Worm (Caenorhabditis elegans): ENCODE data around the gene atp-4.

Gene atp-4

ce11 chrV:6461250-6461649 is 34.3 kb upstream of the atp-4 start:
- TF ChIP-seq hmbx-1 (tag; optimal IDR thresholded peaks at IDR 0.05) = no peak
- no peak for TF ChIP-seq B0310.2 (tag; optimal IDR thresholded peaks at IDR 0.05)
- TF ChIP-seq ets-7 (tag; optimal IDR thresholded peaks at IDR 0.05) = no peak
- TF ChIP-seq hnd-1 (tag; optimal IDR thresholded peaks at IDR 0.05) = no peak
- TF ChIP-seq tbx-11 (GFP tag; IDR thresholded peaks at IDR 0.05) = no peak
- TF ChIP-seq F13C5.2 (tag; optimal IDR thresholded peaks at IDR 0.05) = no peak
- TF ChIP-seq ceh-13 (GFP tag; optimal IDR thresholded peaks at IDR 0.05) = no peak

ce11 chrV:6458302-6458998 is 31.5 kb upstream of the atp-4 start:
- no peak for TF ChIP-seq ets-7 (tag; optimal IDR thresholded peaks at IDR 0.05)
- TF ChIP-seq hmg-4 (GFP tag; optimal IDR thresholded peaks at IDR 0.05) = no peak
- TF ChIP-seq tra-4 (tag; optimal IDR thresholded peaks at IDR 0.05) = no peak
- TF ChIP-seq ceh-13 (GFP tag; optimal IDR thresholded peaks at IDR 0.05) = no peak
- no peak for TF ChIP-seq ceh-36 (tag; optimal IDR thresholded peaks at IDR 0.05)
- no peak for TF ChIP-seq pes-1 (GFP tag; IDR thresholded peaks at IDR 0.05)
- TF ChIP-seq ama-1 (optimal IDR thresholded peaks at IDR 0.05) = no peak
- no peak for TF ChIP-seq scrt-1 (GFP tag; IDR thresholded peaks at IDR 0.05)

- TF ChIP-seq hmg-4 (GFP tag; optimal IDR thresholded peaks at IDR 0.05) (no peak), tbx-37 (GFP tag; conservative IDR thresholded peaks at IDR 0.05) (no peak), aly-1 (tag; optimal IDR thresholded peaks at IDR 0.05) (no peak)
Measured at ce11 chrV:6456903-6457302, 30.0 kb upstream of the atp-4 start.

DNA sequence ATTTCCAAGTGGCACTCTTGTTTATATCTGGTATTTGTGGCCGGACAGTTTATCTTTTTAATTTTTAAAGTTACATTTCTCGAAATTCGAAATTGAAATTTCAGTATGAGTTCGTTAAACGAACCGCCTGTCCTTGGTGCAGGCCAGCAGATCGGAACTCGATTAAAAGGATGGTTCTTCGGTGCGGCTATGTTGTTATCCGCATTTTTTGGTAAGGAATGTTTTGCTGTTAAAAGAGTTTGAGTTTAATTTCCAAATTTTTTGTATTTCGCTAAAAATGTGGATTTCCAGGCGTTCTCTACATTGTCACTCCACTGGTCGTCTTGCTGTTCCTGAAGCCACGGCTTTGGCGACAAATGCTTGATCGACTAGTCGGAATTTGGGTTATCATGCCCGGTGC is 26.2 kb upstream of the atp-4 start, which contains the start of gene acl-9:
Gene acl-9, plus strand, starts transcription at position 105 of the 400 bp plus-strand sequence.
- TF ChIP-seq F13C5.2 (tag; optimal IDR thresholded peaks at IDR 0.05) = no peak
- no peak for TF ChIP-seq tbx-11 (GFP tag; IDR thresholded peaks at IDR 0.05)
- TF ChIP-seq aly-1 (tag; optimal IDR thresholded peaks at IDR 0.05) = no peak
- no peak for TF ChIP-seq ets-7 (tag; optimal IDR thresholded peaks at IDR 0.05)
- no peak for TF ChIP-seq sea-1 (GFP tag; conservative IDR thresholded peaks at IDR 0.05)
- TF ChIP-seq ceh-13 (GFP tag; optimal IDR thresholded peaks at IDR 0.05) = no peak
- TF ChIP-seq B0310.2 (tag; optimal IDR thresholded peaks at IDR 0.05) = no peak
- TF ChIP-seq hnd-1 (tag; optimal IDR thresholded peaks at IDR 0.05) = no peak

DNA sequence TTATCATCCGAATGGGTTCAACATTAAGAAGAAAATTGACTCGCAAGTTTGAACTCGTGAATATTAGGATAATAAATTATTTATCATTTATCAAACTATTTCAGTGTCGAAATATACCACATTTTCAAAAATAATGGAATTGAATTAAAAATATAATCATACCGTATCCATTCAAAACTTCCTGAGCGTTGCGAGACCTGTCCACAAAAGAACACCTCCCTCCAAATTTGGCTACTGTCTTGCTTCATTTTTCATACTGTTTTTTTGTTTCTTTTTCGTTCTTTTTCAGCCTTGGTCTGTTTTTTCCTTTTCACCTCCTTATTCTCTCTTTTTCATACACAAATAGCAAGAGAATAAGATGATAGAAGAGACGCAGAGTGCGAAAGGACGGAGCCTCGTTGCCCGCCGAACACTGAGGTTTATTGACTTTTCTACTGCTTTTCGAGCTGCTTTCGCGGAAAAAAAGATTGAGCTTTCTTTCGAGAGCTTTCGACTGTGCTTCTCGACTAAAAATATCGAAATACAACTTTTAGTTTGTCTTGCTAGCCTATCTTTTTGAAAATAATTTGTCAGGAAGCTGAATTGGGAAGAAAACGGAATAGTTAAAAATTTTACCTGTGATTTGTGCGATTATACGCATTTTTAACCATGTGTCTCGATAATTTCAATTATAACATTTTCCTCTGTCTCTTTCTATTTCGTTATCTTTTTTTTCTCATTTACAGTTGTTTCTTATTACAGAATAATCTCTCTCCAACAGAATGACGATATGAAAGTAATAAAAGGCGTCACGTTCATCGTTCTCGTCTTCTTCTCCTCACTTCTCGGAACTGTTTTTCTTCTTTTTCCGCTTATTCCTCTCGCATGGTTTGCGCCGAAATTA is 23.5 kb upstream of the atp-4 start, which contains the start of gene acl-8:
Gene acl-8, plus strand, starts transcription at position 742 of the 883 bp plus-strand sequence.
- TF ChIP-seq hmg-4 (GFP tag; optimal IDR thresholded peaks at IDR 0.05) = no peak
- no peak for TF ChIP-seq ama-1 (optimal IDR thresholded peaks at IDR 0.05)
- no peak for TF ChIP-seq tbx-11 (GFP tag; IDR thresholded peaks at IDR 0.05)
- TF ChIP-seq flt-1 (GFP tag; IDR thresholded peaks at IDR 0.05) = no peak
- no peak for TF ChIP-seq ets-7 (tag; optimal IDR thresholded peaks at IDR 0.05)
- TF ChIP-seq scrt-1 (GFP tag; IDR thresholded peaks at IDR 0.05) = no peak
- no peak for TF ChIP-seq ceh-13 (GFP tag; optimal IDR thresholded peaks at IDR 0.05)
- no peak for TF ChIP-seq ceh-36 (tag; optimal IDR thresholded peaks at IDR 0.05)
- TF ChIP-seq tbx-37 (GFP tag; conservative IDR thresholded peaks at IDR 0.05) = no peak
- TF ChIP-seq hmbx-1 (tag; optimal IDR thresholded peaks at IDR 0.05) = no peak
- TF ChIP-seq sea-1 (GFP tag; conservative IDR thresholded peaks at IDR 0.05) = no peak

DNA sequence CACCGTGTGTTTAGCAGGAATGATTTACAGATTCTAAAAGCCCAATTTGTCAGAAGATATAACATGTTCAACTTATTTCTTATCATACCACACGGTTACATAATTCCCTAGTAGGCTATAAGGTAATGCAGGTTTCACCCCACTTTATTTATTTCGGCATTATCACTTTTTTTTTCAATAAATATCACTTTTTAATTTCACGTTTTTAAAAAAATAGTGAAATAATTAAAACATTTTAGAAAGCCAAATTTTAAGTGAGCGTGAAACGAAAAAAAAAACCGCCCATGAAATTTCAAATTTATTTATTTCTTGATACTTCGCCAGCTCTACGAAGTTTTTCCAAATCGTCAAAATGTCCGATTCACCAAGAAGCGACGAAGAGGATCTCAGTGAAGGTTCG is 21.4 kb upstream of the atp-4 start, which contains the start of gene fbxa-196:
Gene fbxa-196, plus strand, starts transcription at position 301 of the 400 bp plus-strand sequence.
- TF ChIP-seq hmg-4 (GFP tag; optimal IDR thresholded peaks at IDR 0.05) (no peak), hmbx-1 (tag; optimal IDR thresholded peaks at IDR 0.05) (no peak), scrt-1 (GFP tag; IDR thresholded peaks at IDR 0.05) (no peak), ceh-13 (GFP tag; optimal IDR thresholded peaks at IDR 0.05) (no peak), hnd-1 (tag; optimal IDR thresholded peaks at IDR 0.05) (no peak), tbx-37 (GFP tag; conservative IDR thresholded peaks at IDR 0.05) (no peak), ama-1 (optimal IDR thresholded peaks at IDR 0.05) (no peak), tbx-11 (GFP tag; IDR thresholded peaks at IDR 0.05) (no peak), aly-1 (tag; optimal IDR thresholded peaks at IDR 0.05) (no peak), flt-1 (GFP tag; IDR thresholded peaks at IDR 0.05) (no peak), pes-1 (GFP tag; IDR thresholded peaks at IDR 0.05) (no peak), tra-4 (tag; optimal IDR thresholded peaks at IDR 0.05) (no peak), sea-1 (GFP tag; conservative IDR thresholded peaks at IDR 0.05) (no peak)

DNA sequence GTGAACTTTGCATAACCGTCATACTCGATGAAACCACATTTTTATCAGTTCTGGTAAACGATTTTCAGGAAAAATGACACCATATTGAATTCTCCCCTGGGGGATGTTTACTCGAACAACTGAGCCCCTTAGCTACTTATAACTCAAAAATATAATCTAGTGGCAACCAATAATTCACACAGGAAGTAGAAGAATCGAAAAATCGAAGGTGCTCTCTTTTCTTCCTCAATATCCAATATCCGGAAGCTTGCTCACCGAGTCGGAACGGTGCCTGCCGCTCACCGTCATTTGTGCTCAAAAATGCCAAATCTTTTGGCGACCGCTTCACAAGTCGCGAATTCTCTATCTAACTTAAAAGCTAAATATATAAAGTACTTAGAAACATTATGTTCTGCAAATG is 15.1 kb upstream of the atp-4 start, which contains the start of gene T05H4.3:
Gene T05H4.3, plus strand, starts transcription at position 301 of the 400 bp plus-strand sequence.
- TF ChIP-seq hnd-1 (tag; optimal IDR thresholded peaks at IDR 0.05) (no peak), ama-1 (optimal IDR thresholded peaks at IDR 0.05) (no peak), ets-7 (tag; optimal IDR thresholded peaks at IDR 0.05) (no peak), pes-1 (GFP tag; IDR thresholded peaks at IDR 0.05) (no peak), tbx-37 (GFP tag; conservative IDR thresholded peaks at IDR 0.05) (no peak), flt-1 (GFP tag; IDR thresholded peaks at IDR 0.05) (no peak), sea-1 (GFP tag; conservative IDR thresholded peaks at IDR 0.05) (no peak), tbx-11 (GFP tag; IDR thresholded peaks at IDR 0.05) (no peak), ceh-36 (tag; optimal IDR thresholded peaks at IDR 0.05) (no peak), tra-4 (tag; optimal IDR thresholded peaks at IDR 0.05) (no peak)

Data from whole organism, early embryonic.